Worm (Caenorhabditis elegans) whole organism, L4 larva: ENCODE results near the gene ZK662.2.

ENCODE experiments used
- hlh-30 ChIP-seq: sonication (generic microtip); optimal IDR thresholded peaks from 2 replicates; lab custom pipeline; 2017; ENCODE audit warnings: antibody characterized with exemption, mild to moderate bottlenecking, missing genetic modification characterization, missing compliant biosample characterization; ENCODE audit not compliant: insufficient read depth
- zfp-2 ChIP-seq: sonication (generic microtip); optimal IDR thresholded peaks from 2 replicates; lab custom pipeline; 2016; ENCODE audit warnings: mild to moderate bottlenecking, missing genetic modification characterization, missing compliant biosample characterization

DNA sequence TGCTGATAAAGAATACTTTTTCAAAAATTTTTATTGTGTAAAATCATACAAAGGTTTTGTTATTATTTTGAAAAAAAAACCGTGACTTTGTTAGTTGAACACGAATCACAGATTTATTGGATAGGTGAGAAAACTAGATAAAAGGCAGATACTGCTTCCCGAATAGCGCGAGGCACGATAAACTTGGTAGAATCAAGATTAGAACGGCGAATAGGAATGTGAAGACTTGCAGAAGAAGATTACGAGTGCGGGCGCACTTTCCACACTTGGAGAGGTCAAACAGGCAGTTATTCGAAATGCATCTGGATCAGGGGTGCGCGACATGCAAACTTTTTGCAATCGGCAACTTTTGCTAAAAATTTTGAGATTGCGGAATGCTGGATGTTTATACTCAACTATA, 16.7 kb downstream of the ZK662.2 start:
- TF ChIP-seq zfp-2 (tag; lab: Kevin White, UChicago) (no peak), hlh-30 (no peak)
